Worm (Caenorhabditis elegans) whole organism, late embryonic: Measurements from ENCODE around the gene oig-4.

Experiments used
- C08G9.2 ChIP-seq: sonication (generic microtip); optimal IDR thresholded peaks from 2 replicates; lab custom pipeline; 2016; ENCODE audit warnings: mild to moderate bottlenecking, missing genetic modification characterization, moderate library complexity, missing compliant biosample characterization
- C38D4.7 ChIP-seq: fragments of 200-800 bp; sonication (Bioruptor generic); optimal IDR thresholded peaks from 2 replicates; lab custom pipeline; 2018; ENCODE audit warnings: mild to moderate bottlenecking, missing genetic modification characterization, moderate library complexity, missing compliant biosample characterization
- T23F11.4 ChIP-seq: fragments of 200-800 bp; sonication (Bioruptor generic); optimal IDR thresholded peaks from 2 replicates; lab custom pipeline; 2018; ENCODE audit warnings: mild to moderate bottlenecking, missing genetic modification characterization, missing compliant biosample characterization
- ahr-1 ChIP-seq: sonication (generic microtip); optimal IDR thresholded peaks from 2 replicates; lab custom pipeline; 2016; ENCODE audit warnings: missing genetic modification characterization, missing compliant biosample characterization
- ama-1 ChIP-seq: fragments of 150-350 bp; optimal IDR thresholded peaks from 2 replicates; lab custom pipeline; 2014
- ceh-14 ChIP-seq: sonication (generic microtip); optimal IDR thresholded peaks from 2 replicates; lab custom pipeline; 2016; ENCODE audit warnings: missing genotype, missing genetic modification characterization, missing compliant biosample characterization
- ceh-18 ChIP-seq: sonication (generic microtip); optimal IDR thresholded peaks from 2 replicates; lab custom pipeline; 2016; ENCODE audit warnings: missing genetic modification characterization, missing compliant biosample characterization
- ceh-22 ChIP-seq: sonication (generic microtip); optimal IDR thresholded peaks from 2 replicates; lab custom pipeline; 2017; ENCODE audit warnings: missing biosample characterization, missing genetic modification characterization
- ceh-24 ChIP-seq: sonication (generic microtip); optimal IDR thresholded peaks from 2 replicates; lab custom pipeline; 2016; ENCODE audit warnings: mild to moderate bottlenecking, missing genetic modification characterization, missing compliant biosample characterization
- ceh-30 ChIP-seq: fragments of 150-350 bp; optimal IDR thresholded peaks from 2 replicates; lab custom pipeline; 2014; ENCODE audit warnings: missing biosample characterization, missing genetic modification characterization
- ceh-31 ChIP-seq: sonication (generic microtip); optimal IDR thresholded peaks from 2 replicates; lab custom pipeline; 2016; ENCODE audit warnings: missing genetic modification characterization, missing compliant biosample characterization
- ceh-34 ChIP-seq: sonication (generic microtip); optimal IDR thresholded peaks from 2 replicates; lab custom pipeline; 2016; ENCODE audit warnings: mild to moderate bottlenecking, missing genetic modification characterization, missing compliant biosample characterization
- ceh-6 ChIP-seq: fragments of 200-800 bp; sonication (Bioruptor generic); optimal IDR thresholded peaks from 2 replicates; lab custom pipeline; 2018; ENCODE audit warnings: mild to moderate bottlenecking, missing genetic modification characterization, missing compliant biosample characterization
- ceh-9 ChIP-seq: sonication (generic microtip); optimal IDR thresholded peaks from 2 replicates; lab custom pipeline; 2016; ENCODE audit warnings: mild to moderate bottlenecking, missing genetic modification characterization, inconsistent platforms, missing compliant biosample characterization
- dmd-4 ChIP-seq: sonication (generic microtip); optimal IDR thresholded peaks from 2 replicates; lab custom pipeline; 2016; ENCODE audit warnings: borderline replicate concordance, missing genetic modification characterization, missing compliant biosample characterization
- elt-2 ChIP-seq: sonication (generic microtip); optimal IDR thresholded peaks from 2 replicates; lab custom pipeline; 2016; ENCODE audit warnings: missing genetic modification reagents, missing genetic modification characterization, missing compliant biosample characterization
- ets-4 ChIP-seq: sonication (generic microtip); optimal IDR thresholded peaks from 2 replicates; lab custom pipeline; 2016; ENCODE audit warnings: missing genetic modification characterization, missing compliant biosample characterization
- fkh-6 ChIP-seq: sonication (generic microtip); optimal IDR thresholded peaks from 2 replicates; lab custom pipeline; 2016; ENCODE audit warnings: missing genetic modification characterization, missing compliant biosample characterization
- gmeb-2 ChIP-seq: sonication (generic microtip); optimal IDR thresholded peaks from 2 replicates; lab custom pipeline; 2016; ENCODE audit warnings: missing genetic modification characterization, inconsistent platforms, missing compliant biosample characterization
- hlh-13 ChIP-seq: fragments of 200-800 bp; sonication (Bioruptor generic); optimal IDR thresholded peaks from 2 replicates; lab custom pipeline; 2018; ENCODE audit warnings: mild to moderate bottlenecking, missing genetic modification characterization, missing compliant biosample characterization
- hlh-15 ChIP-seq: sonication (generic microtip); optimal IDR thresholded peaks from 2 replicates; lab custom pipeline; 2016; ENCODE audit warnings: missing genetic modification characterization, missing compliant biosample characterization
- hlh-8 ChIP-seq: sonication (generic microtip); optimal IDR thresholded peaks from 2 replicates; lab custom pipeline; 2016; ENCODE audit warnings: missing genotype, missing genetic modification characterization, missing compliant biosample characterization
- lim-6 ChIP-seq: sonication (generic microtip); optimal IDR thresholded peaks from 2 replicates; lab custom pipeline; 2016; ENCODE audit warnings: missing genetic modification characterization, missing compliant biosample characterization
- nfya-1 ChIP-seq: sonication (generic microtip); optimal IDR thresholded peaks from 2 replicates; lab custom pipeline; 2017; ENCODE audit warnings: missing genetic modification characterization, mild to moderate bottlenecking, missing compliant biosample characterization, antibody characterized with exemption, moderate library complexity
- npax-4 ChIP-seq: sonication (generic microtip); optimal IDR thresholded peaks from 2 replicates; lab custom pipeline; 2016; ENCODE audit warnings: missing genetic modification characterization, missing compliant biosample characterization
- odd-2 ChIP-seq: sonication (generic microtip); optimal IDR thresholded peaks from 2 replicates; lab custom pipeline; 2017; ENCODE audit warnings: antibody characterized with exemption, mild to moderate bottlenecking, missing genetic modification characterization, missing compliant biosample characterization
- pag-3 ChIP-seq: sonication (generic microtip); optimal IDR thresholded peaks from 2 replicates; lab custom pipeline; 2016; ENCODE audit warnings: missing compliant biosample characterization, missing genetic modification characterization, borderline replicate concordance
- pat-9 ChIP-seq: fragments of 200-800 bp; sonication (Bioruptor generic); optimal IDR thresholded peaks from 2 replicates; lab custom pipeline; 2018; ENCODE audit warnings: mild to moderate bottlenecking, missing genetic modification characterization, moderate library complexity, missing compliant biosample characterization
- pha-2 ChIP-seq: sonication (generic microtip); optimal IDR thresholded peaks from 2 replicates; lab custom pipeline; 2017; ENCODE audit warnings: mild to moderate bottlenecking, missing genetic modification characterization, missing compliant biosample characterization
- ref-2 ChIP-seq: sonication (generic microtip); optimal IDR thresholded peaks from 2 replicates; lab custom pipeline; 2016; ENCODE audit warnings: missing genetic modification characterization, missing compliant biosample characterization
- rnt-1 ChIP-seq: sonication (generic microtip); optimal IDR thresholded peaks from 2 replicates; lab custom pipeline; 2016; ENCODE audit warnings: missing genetic modification characterization, missing compliant biosample characterization
- sdc-2 ChIP-seq: sonication (generic microtip); optimal IDR thresholded peaks from 2 replicates; lab custom pipeline; 2016; ENCODE audit warnings: missing genotype, missing genetic modification characterization, missing compliant biosample characterization
- sox-2 ChIP-seq: fragments of 200-800 bp; sonication (Bioruptor generic); IDR thresholded peaks from 2 replicates; pipeline ENCODE4 v1.3.6; 2022; ENCODE audit warnings: missing genetic modification reagents, missing genetic modification characterization, missing compliant biosample characterization
- sox-4 ChIP-seq: sonication (generic microtip); optimal IDR thresholded peaks from 2 replicates; lab custom pipeline; 2017; ENCODE audit warnings: mild to moderate bottlenecking, missing genetic modification characterization, inconsistent platforms, missing compliant biosample characterization
- syd-9 ChIP-seq: sonication (generic microtip); optimal IDR thresholded peaks from 2 replicates; lab custom pipeline; 2016; ENCODE audit warnings: mild to moderate bottlenecking, missing genetic modification characterization, moderate library complexity, missing compliant biosample characterization
- tbx-7 ChIP-seq: sonication (generic microtip); optimal IDR thresholded peaks from 2 replicates; lab custom pipeline; 2016; ENCODE audit warnings: missing genotype, missing genetic modification characterization, missing compliant biosample characterization
- ttx-3 ChIP-seq: sonication (generic microtip); optimal IDR thresholded peaks from 2 replicates; lab custom pipeline; 2016; ENCODE audit warnings: missing genetic modification reagents, missing genetic modification characterization, missing compliant biosample characterization
- unc-3 ChIP-seq, 2 experiments: fragments of 200-800 bp in 1 of 2; sonication (Bioruptor generic) in 1 of 2; sonication (generic microtip) in 1 of 2; conservative IDR thresholded peaks in 1 of 2; optimal IDR thresholded peaks in 1 of 2; 2 replicates each; pipeline versions ENCODE4 v1.3.6 to Lab custom; 2016 to 2022; ENCODE audit warnings: missing compliant biosample characterization in 2 of 2, missing genetic modification characterization in 2 of 2, missing genetic modification reagents in 1 of 2
- unc-42 ChIP-seq: sonication (generic microtip); optimal IDR thresholded peaks from 2 replicates; lab custom pipeline; 2016; ENCODE audit warnings: missing genotype, missing genetic modification characterization, missing compliant biosample characterization
- unc-55 ChIP-seq: sonication (generic microtip); optimal IDR thresholded peaks from 2 replicates; lab custom pipeline; 2017; ENCODE audit warnings: missing biosample characterization, missing genetic modification reagents, missing genetic modification characterization
- unc-86 ChIP-seq: sonication (generic microtip); optimal IDR thresholded peaks from 2 replicates; lab custom pipeline; 2016; ENCODE audit warnings: missing genetic modification characterization, missing compliant biosample characterization
- zip-5 ChIP-seq: sonication (generic microtip); optimal IDR thresholded peaks from 2 replicates; lab custom pipeline; 2016; ENCODE audit warnings: missing genetic modification characterization, missing compliant biosample characterization

Gene oig-4

ce11 chrII:7635296-7635695, 22.0 kb downstream of the oig-4 start:
- TF ChIP-seq nfya-1 (tag; lab: Kevin White, UChicago) = no peak
- TF ChIP-seq C08G9.2 (tag; lab: Kevin White, UChicago) = no peak
- TF ChIP-seq syd-9 (tag; lab: Kevin White, UChicago) = no peak
- TF ChIP-seq unc-3 (GFP tag; conservative IDR thresholded peaks at IDR 0.05; lab: Robert Waterston, UW) = no peak
- no peak for TF ChIP-seq unc-3 (tag; optimal IDR thresholded peaks at IDR 0.05; lab: Kevin White, UChicago)
- no peak for TF ChIP-seq pha-2 (tag; lab: Kevin White, UChicago)
- TF ChIP-seq unc-86 (tag; lab: Kevin White, UChicago) = no peak
- TF ChIP-seq elt-2 (tag; lab: Kevin White, UChicago) = no peak
- no peak for TF ChIP-seq unc-42
- TF ChIP-seq sox-2 = no peak
- TF ChIP-seq odd-2 (tag; lab: Kevin White, UChicago) = no peak
- peak; percentile 39 for TF ChIP-seq ceh-9 (tag; lab: Kevin White, UChicago)
- peak; percentile 39 for TF ChIP-seq dmd-4
- TF ChIP-seq hlh-13 (GFP tag; lab: Kevin White, UChicago) = no peak
- peak; percentile 16 for TF ChIP-seq ceh-31 (tag; lab: Kevin White, UChicago)
- TF ChIP-seq hlh-8 (tag; lab: Kevin White, UChicago) = no peak
- peak; percentile 3 for TF ChIP-seq ceh-6
- TF ChIP-seq gmeb-2 (tag; lab: Kevin White, UChicago) = no peak
- TF ChIP-seq ceh-18 (tag; lab: Kevin White, UChicago) = peak; percentile 48
- TF ChIP-seq, all 69 proteins: peak for 5

ce11 chrII:7636941-7637340, 23.6 kb downstream of the oig-4 start:
- TF ChIP-seq ceh-31 (tag; lab: Kevin White, UChicago) (no peak), T23F11.4 (GFP tag; lab: Kevin White, UChicago) (no peak), tbx-7 (tag; lab: Kevin White, UChicago) (no peak), ceh-24 (no peak), fkh-6 (tag; lab: Kevin White, UChicago) (no peak), ceh-34 (tag; lab: Kevin White, UChicago) (no peak), unc-55 (GFP tag; lab: Kevin White, UChicago) (no peak), rnt-1 (tag; lab: Kevin White, UChicago) (no peak), npax-4 (tag; lab: Kevin White, UChicago) (no peak), sox-4 (tag; lab: Kevin White, UChicago) (no peak)

- TF ChIP-seq npax-4 (tag; lab: Kevin White, UChicago) = no peak
- TF ChIP-seq elt-2 (tag; lab: Kevin White, UChicago) = peak; percentile 28
Observed at ce11 chrII:7639036-7639435, 25.7 kb downstream of the oig-4 start.

- TF ChIP-seq ceh-30 (no peak), unc-42 (peak; percentile 9), ceh-18 (tag; lab: Kevin White, UChicago) (peak; percentile 72), hlh-15 (no peak), pat-9 (tag; lab: Kevin White, UChicago) (peak; percentile 1), syd-9 (tag; lab: Kevin White, UChicago) (no peak), T23F11.4 (GFP tag; lab: Kevin White, UChicago) (no peak), sdc-2 (tag; lab: Kevin White, UChicago) (no peak)
- TF ChIP-seq, all 69 proteins: peak for 3
Observed at ce11 chrII:7640161-7640841, 27.0 kb downstream of the oig-4 start.

- TF ChIP-seq unc-55 (GFP tag; lab: Kevin White, UChicago) (peak; percentile 60), ref-2 (tag; lab: Kevin White, UChicago) (no peak), ceh-22 (tag; lab: Kevin White, UChicago) (no peak), ceh-14 (tag; lab: Kevin White, UChicago) (no peak), ttx-3 (tag; lab: Kevin White, UChicago) (no peak), ets-4 (tag; lab: Kevin White, UChicago) (no peak), unc-42 (peak; percentile 79), elt-2 (tag; lab: Kevin White, UChicago) (no peak), C38D4.7 (no peak), fkh-6 (tag; lab: Kevin White, UChicago) (no peak), nfya-1 (tag; lab: Kevin White, UChicago) (peak; percentile 67), lim-6 (tag; lab: Kevin White, UChicago) (no peak), ceh-34 (tag; lab: Kevin White, UChicago) (peak; percentile 74), ama-1 (no peak), pat-9 (tag; lab: Kevin White, UChicago) (no peak), zip-5 (tag; lab: Kevin White, UChicago) (no peak), sox-2 (no peak), pag-3 (tag; lab: Kevin White, UChicago) (no peak), ahr-1 (tag; lab: Kevin White, UChicago) (no peak)
Observed at ce11 chrII:7642016-7642653, 28.8 kb downstream of the oig-4 start.
